Worm (Caenorhabditis elegans): ENCODE measurements around the gene cdr-2.

DNA sequence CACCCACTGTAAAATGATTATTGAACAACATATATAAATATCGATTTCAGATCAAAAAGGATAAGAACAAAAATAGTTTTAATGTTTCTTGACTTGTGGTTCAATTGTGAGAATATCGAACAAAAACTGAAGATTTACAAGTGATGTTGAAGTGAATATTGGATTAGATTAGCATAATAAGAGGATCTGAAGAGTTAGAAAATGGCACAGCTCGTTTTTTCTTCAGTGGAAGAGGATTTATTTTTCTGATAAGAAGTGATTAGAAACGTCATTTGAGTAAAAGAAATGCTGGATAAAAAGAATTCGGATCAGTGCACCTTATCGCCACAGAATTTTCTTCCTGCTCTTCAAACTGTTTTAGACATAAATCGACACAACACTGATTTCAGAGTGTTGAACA, 19.8 kb downstream of the cdr-2 start, which contains the start of gene twk-14:
- TF ChIP-seq mep-1 (tag; optimal IDR thresholded peaks at IDR 0.05), result no peak
- no peak for TF ChIP-seq egl-27 (tag; optimal IDR thresholded peaks at IDR 0.05)
- no peak for TF ChIP-seq lin-39 (tag; optimal IDR thresholded peaks at IDR 0.05)
- TF ChIP-seq spr-1 (tag; optimal IDR thresholded peaks at IDR 0.05), result no peak
- no peak for TF ChIP-seq F10B5.3 (tag; optimal IDR thresholded peaks at IDR 0.05)
- TF ChIP-seq nhr-77 (tag; optimal IDR thresholded peaks at IDR 0.05), result no peak
- no peak for TF ChIP-seq ama-1 (optimal IDR thresholded peaks at IDR 0.05)
- no peak for TF ChIP-seq ceh-32 (tag; optimal IDR thresholded peaks at IDR 0.05; ENCODE audit: poor library complexity)

Data from whole organism, L4 larva.